Worm (Caenorhabditis elegans): ENCODE data around the gene unc-8.

unc-8 gene

DNA sequence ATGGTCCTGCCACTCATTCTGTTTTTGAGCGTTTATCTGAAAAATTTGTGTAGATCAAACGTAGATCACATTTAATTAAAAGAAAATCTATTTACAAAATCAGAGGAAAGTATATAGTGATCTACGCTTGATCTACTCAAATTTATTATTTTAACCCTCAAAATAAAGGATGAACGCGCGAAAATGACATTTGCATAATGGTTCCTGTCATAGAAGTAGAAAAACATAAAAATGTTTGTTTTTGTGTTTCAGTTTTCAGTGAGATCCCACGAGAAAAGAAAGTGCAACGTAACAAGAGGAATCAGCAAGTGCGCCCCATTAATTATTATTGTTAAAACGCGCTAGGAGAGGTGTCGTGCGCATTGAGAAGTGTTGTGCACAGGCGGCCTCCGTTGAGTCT is 14.4 kb downstream of the unc-8 start:
- no peak for TF ChIP-seq nhr-85 (tag)
- TF ChIP-seq nhr-47 (tag; optimal IDR thresholded peaks at IDR 0.05), result no peak
- TF ChIP-seq nhr-90 (tag; optimal IDR thresholded peaks at IDR 0.05; ENCODE audit: poor library complexity), result no peak
- TF ChIP-seq swsn-7 (tag; optimal IDR thresholded peaks at IDR 0.05), result no peak
- no peak for TF ChIP-seq unc-62 (GFP tag; optimal IDR thresholded peaks at IDR 0.05)
- no peak for TF ChIP-seq vab-15 (tag; optimal IDR thresholded peaks at IDR 0.05)
- no peak for TF ChIP-seq nhr-28 (tag; optimal IDR thresholded peaks at IDR 0.05)
- no peak for TF ChIP-seq nhr-76 (tag; optimal IDR thresholded peaks at IDR 0.05)
- TF ChIP-seq lin-13 (GFP tag; optimal IDR thresholded peaks at IDR 0.05), result no peak
- no peak for TF ChIP-seq pag-3 (tag; optimal IDR thresholded peaks at IDR 0.05; ENCODE audit: borderline replicate concordance, insufficient read depth)
- no peak for TF ChIP-seq aly-2 (tag; optimal IDR thresholded peaks at IDR 0.05)
- no peak for TF ChIP-seq alr-1 (tag; optimal IDR thresholded peaks at IDR 0.05; ENCODE audit: borderline replicate concordance)
- TF ChIP-seq C16A3.4 (tag; optimal IDR thresholded peaks at IDR 0.05), result no peak

DNA sequence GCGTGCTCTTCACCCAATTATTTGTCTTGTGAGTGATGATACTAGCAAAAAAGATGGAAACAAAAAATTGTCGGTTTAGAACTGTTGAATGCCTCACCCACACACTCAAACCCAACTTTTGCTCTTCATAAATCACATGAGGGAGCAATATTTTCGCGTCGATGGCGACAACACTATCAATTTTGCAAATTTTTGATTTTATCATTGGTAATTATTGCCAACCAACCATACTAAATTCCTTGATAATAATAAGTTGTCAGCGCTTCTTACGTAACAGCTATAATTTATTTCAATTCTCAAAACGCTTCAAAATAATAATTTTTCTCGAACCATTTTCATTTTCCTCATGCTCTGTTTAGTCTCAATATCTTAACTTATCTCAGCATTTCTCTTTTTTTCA is 15.8 kb downstream of the unc-8 start:
- peak in 1 of 2 experiments; percentile 14 for TF ChIP-seq lin-35 (GFP tag; optimal IDR thresholded peaks at IDR 0.05)
- TF ChIP-seq irx-1 (tag; optimal IDR thresholded peaks at IDR 0.05), result no peak
- no peak for TF ChIP-seq hlh-4 (tag; optimal IDR thresholded peaks at IDR 0.05)
- TF ChIP-seq lin-39 (tag; optimal IDR thresholded peaks at IDR 0.05), result no peak
- TF ChIP-seq elt-3 (tag; optimal IDR thresholded peaks at IDR 0.05), result no peak
- TF ChIP-seq jun-1 (tag; optimal IDR thresholded peaks at IDR 0.05), result no peak

DNA sequence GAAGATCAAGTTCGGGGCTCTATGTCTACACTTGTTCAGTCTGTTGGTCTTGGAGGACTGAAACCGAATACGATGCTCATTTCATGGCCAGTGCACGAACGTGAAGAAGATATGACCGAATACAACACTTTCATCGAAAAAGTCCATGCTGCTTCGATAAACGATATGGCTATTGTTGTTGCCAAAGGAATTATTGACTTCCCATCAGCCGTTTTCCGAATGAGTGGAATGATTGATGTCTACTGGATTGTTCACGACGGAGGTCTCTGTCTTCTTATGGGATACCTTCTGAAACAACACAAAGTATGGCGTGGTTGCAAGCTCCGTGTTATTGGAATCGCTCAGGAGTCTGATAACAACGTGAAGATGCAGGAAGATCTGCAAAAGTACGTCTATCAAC is 19.3 kb downstream of the unc-8 start:
- TF ChIP-seq C34B4.2 (tag; optimal IDR thresholded peaks at IDR 0.05) (no peak), unc-98 (GFP tag; IDR thresholded peaks at IDR 0.05) (no peak), rnt-1 (tag; optimal IDR thresholded peaks at IDR 0.05) (no peak)

DNA sequence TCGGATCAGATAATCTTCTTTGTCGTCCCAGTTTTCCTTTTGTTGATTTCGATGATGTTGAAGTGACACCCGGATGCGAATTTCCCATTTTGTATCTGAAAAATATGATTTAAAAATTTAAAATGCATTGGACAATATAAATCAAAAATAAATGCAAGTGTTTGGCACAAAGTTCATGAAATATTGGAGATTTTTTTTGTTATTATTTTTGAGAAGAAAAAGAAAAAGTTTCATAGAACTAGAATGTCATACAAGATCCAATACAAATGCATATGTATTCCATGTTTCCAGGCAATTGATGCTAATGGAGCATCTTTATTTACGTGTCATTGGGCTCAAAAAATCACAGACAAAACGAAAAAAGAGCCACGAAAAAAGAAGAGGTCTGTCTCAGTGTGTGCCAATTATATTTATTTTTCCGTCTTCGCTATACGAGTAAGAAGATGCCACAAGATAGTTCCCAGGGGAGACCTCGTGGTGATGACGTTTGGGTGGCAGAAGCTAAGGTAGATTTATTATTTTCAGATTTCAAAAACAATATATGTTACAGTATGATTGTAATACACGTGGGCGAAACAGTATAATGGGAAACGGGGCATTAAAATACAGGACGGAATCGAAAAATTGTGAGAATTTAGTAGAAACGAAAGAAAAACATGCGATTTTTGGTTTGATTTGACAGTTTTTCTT is 22.6 kb downstream of the unc-8 start, which contains the start of the genes glb-23 and R13A1.1:
Gene glb-23 (minus strand): TSS at position 101 of the 690 bp plus-strand sequence.
Gene R13A1.1 (plus strand): TSS at position 640 of the 690 bp plus-strand sequence.
- no peak for TF ChIP-seq ceh-82 (tag; optimal IDR thresholded peaks at IDR 0.05)
- no peak for TF ChIP-seq dsc-1 (tag; optimal IDR thresholded peaks at IDR 0.05)

DNA sequence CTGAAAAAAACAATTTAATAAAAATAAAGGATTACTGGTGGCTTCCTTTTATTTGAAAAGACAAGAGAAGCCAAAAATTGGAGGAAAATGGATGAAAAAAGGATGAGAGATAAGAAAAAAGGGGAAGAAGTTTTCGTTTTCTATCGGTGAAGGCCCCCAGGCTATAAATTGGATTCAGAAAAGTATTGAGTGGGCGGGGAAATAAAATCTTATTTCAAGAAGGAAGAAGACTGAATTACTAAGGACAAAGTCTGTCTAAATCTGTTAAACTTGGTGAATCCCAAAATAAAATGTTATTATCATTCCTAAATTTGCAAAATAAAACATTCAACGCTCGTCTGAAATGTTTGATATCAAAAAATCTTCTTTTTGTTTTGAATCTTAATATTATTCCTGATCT is 25.1 kb downstream of the unc-8 start:
- TF ChIP-seq efl-1 (optimal IDR thresholded peaks at IDR 0.05) (no peak), efl-1 (GFP tag; optimal IDR thresholded peaks at IDR 0.05 in 1 of 2) (peak in 1 of 2 experiments; percentile 60), mep-1 (tag; optimal IDR thresholded peaks at IDR 0.05) (no peak), lin-14 (GFP tag; optimal IDR thresholded peaks at IDR 0.05) (peak; percentile 22), xbp-1 (tag; optimal IDR thresholded peaks at IDR 0.05) (no peak), ceh-63 (GFP tag; optimal IDR thresholded peaks at IDR 0.05) (no peak), fkh-10 (GFP tag; optimal IDR thresholded peaks at IDR 0.05) (peak; percentile 64)

DNA sequence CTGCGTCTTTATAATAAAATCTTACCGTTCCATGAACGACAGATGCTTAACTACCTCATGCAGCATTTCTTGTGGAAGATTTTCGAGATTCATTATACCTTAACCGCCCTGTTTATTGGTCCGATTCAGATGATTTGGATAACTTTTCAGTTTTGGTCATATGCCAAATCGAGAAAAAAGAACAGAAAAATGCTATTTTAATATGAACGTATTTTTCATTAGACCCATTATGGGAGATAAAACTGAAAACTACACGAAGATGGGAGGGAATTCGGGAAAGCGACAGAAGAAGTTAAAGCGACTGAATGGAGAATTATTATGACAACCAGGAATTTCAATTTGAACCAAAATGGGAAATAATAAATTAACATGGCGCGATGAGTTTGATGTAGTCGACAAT is 30.1 kb downstream of the unc-8 start, which contains the start of gene R13A1.10:
Gene R13A1.10 (minus strand): TSS at position 101 of the 400 bp plus-strand sequence.
- TF ChIP-seq fkh-4 (tag; optimal IDR thresholded peaks at IDR 0.05; ENCODE audit: borderline replicate concordance), result no peak
- no peak for TF ChIP-seq lin-35 (GFP tag; optimal IDR thresholded peaks at IDR 0.05)
- TF ChIP-seq dsc-1 (tag; optimal IDR thresholded peaks at IDR 0.05), result no peak
- no peak for TF ChIP-seq ceh-88 (GFP tag; IDR thresholded peaks at IDR 0.05)
- no peak for TF ChIP-seq mef-2 (tag; optimal IDR thresholded peaks at IDR 0.05)
- no peak for TF ChIP-seq swsn-7 (tag; optimal IDR thresholded peaks at IDR 0.05)
- no peak for TF ChIP-seq unc-62 (GFP tag; optimal IDR thresholded peaks at IDR 0.05)
- no peak for TF ChIP-seq zip-4 (GFP tag; optimal IDR thresholded peaks at IDR 0.05)
- TF ChIP-seq pqm-1 (tag; optimal IDR thresholded peaks at IDR 0.05), result no peak
- no peak for TF ChIP-seq mep-1 (tag; optimal IDR thresholded peaks at IDR 0.05)

All from whole organism, L1 larva.